Fruit fly (Drosophila melanogaster): ENCODE results near the gene CG32024.

DNA sequence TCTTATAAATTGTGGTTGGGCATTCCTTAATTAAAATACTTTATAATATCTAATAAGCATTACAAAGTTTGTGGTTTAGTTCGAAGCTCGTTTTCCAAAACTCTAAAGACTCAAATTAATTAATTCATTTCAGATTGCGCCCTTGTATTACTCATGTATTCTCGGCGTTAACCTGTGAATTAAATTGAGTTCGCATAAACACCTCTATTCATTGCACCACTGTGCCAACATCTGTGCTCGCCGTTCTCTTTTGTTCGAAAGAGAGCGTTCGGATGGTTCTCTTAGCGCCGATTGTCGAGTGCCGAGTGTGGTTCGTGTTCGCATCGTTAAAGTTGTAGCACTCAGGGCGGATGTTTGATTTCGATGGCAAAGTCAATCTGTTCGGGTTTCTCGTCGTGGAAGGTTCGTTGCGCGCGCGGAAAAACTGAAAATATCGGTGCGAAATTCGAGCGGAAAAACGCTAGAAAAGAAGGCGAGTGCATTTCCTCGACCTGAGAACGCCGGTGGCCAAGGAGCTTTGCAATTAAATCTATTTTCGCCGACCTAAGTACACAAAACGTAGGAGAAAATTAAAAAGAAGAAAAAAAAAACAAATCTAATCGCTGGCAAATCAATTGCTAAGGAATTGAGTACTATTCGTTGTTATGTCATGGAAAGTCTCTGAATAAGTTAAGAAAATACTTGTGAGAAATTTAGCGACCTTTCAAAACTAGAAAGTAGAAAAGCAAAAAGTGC, 19.9 kb downstream of the CG32024 start, which contains the start of gene dally:
- no peak for TF ChIP-seq CG8478 (optimal IDR thresholded peaks at IDR 0.05)
- no peak for TF ChIP-seq CTCF (optimal IDR thresholded peaks at IDR 0.05)
